Fruit fly (Drosophila melanogaster) whole organism, prepupa: ENCODE data around the gene CG33523.

Source experiments
- CG1621 ChIP-seq: fragments of 200-800 bp; sonication (Bioruptor generic); optimal IDR thresholded peaks from 3 replicates; lab custom pipeline; 2018; ENCODE audit warnings: missing biosample characterization, mild to moderate bottlenecking, missing genetic modification characterization
- CG32006 ChIP-seq: fragments of 200-800 bp; sonication (Bioruptor generic); optimal IDR thresholded peaks from 3 replicates; lab custom pipeline; 2017; ENCODE audit warnings: missing biosample characterization, mild to moderate bottlenecking, missing genetic modification characterization
- Lpt ChIP-seq: fragments of 200-800 bp; sonication (Bioruptor generic); optimal IDR thresholded peaks from 3 replicates; lab custom pipeline; 2016; ENCODE audit warnings: missing biosample characterization, missing genetic modification characterization
- dac ChIP-seq: fragments of 200-800 bp; sonication (Bioruptor generic); optimal IDR thresholded peaks from 2 replicates; lab custom pipeline; 2017; ENCODE audit warnings: missing biosample characterization, mild to moderate bottlenecking, missing genetic modification characterization
- net ChIP-seq: fragments of 200-800 bp; sonication (Bioruptor generic); optimal IDR thresholded peaks from 3 replicates; lab custom pipeline; 2016; ENCODE audit warnings: missing biosample characterization, missing genetic modification characterization
- spab ChIP-seq: fragments of 200-800 bp; sonication (Bioruptor generic); optimal IDR thresholded peaks from 2 replicates; lab custom pipeline; 2017; ENCODE audit warnings: missing biosample characterization, mild to moderate bottlenecking, missing genetic modification characterization, missing genetic modification reagents

DNA sequence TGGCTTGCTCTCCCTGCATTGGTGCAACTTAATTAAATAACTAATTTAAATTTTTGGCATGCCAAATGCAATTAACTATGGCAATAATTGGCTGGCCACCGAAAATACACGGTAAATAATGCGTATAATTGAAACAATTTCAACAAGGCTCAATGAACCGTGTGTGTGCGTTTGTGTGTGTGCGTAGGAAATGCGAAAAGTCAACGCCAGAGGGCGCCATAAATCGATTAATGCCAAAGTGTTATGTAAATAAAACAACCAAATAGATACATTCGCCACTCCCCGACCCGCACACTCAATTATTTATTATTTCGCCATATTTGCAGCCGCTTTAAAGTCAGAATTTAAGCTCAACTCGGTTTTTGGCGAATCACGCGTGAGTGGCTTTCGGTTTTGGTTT, 33.5 kb downstream of the CG33523 start:
- TF ChIP-seq dac (GFP tag; lab: Kevin White, UChicago) (no peak), CG1621 (no peak), spab (no peak), CG32006 (GFP tag; lab: Kevin White, UChicago) (no peak), net (GFP tag; lab: Kevin White, UChicago) (no peak), Lpt (no peak)
